Fruit fly (Drosophila melanogaster) whole organism: Measurements from ENCODE around the gene mRpL36.

Experiments
- CG8478 ChIP-seq: fragments of >200 bp; optimal IDR thresholded peaks from 2 replicates; lab custom pipeline; 2018; ENCODE audit warnings: inconsistent platforms
- Dll ChIP-seq: fragments of >200 bp; optimal IDR thresholded peaks from 2 replicates; lab custom pipeline; 2017
- EcR ChIP-seq, 2 experiments: fragments of >200 bp; optimal IDR thresholded peaks; 2 replicates each; lab custom pipeline; 2017; ENCODE audit warnings: missing biosample characterization in 2 of 2, missing genetic modification characterization in 2 of 2, missing genetic modification reagents in 2 of 2
- pan ChIP-seq: fragments of >200 bp; optimal IDR thresholded peaks from 2 replicates; lab custom pipeline; 2017
- psq ChIP-seq: fragments of >200 bp; optimal IDR thresholded peaks from 2 replicates; lab custom pipeline; 2017
- usp ChIP-seq: fragments of >200 bp; optimal IDR thresholded peaks from 2 replicates; lab custom pipeline; 2017; ENCODE audit warnings: missing biosample characterization, missing genetic modification characterization, mixed read lengths

DNA sequence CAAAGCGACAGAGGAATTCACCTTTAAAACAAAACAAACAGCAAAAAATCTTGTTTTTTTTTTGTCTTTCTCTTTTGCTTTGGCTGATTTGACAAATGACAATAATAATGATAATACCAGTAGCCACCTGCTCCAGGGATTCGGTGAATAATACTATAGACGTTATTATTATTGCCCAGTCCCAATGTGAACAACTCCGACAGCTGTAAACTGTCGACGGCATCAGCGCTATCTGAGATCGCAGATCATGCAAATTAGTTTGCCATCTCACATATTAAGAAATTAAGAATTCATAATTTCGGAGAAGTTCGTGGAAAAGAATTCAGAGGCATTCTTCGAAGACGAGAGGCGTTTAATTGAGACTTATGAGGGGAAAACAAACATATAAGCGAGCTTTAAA, 38.7 kb downstream of the mRpL36 start:
- TF ChIP-seq usp (GFP tag; lab: Kevin White, UChicago) (no peak), psq (lab: Kevin White, UChicago) (no peak), CG8478 (no peak), pan (lab: Kevin White, UChicago) (no peak), Dll (lab: Kevin White, UChicago) (no peak), EcR (GFP tag; optimal IDR thresholded peaks at IDR 0.05; lab: Kevin White, UChicago) (no peak)
